Fruit fly (Drosophila melanogaster): Measurements from ENCODE around the gene ppk14.
A peak's percentile ranks its signal among the peaks of the same experiment; 100 is the strongest.

The ppk14 gene

DNA sequence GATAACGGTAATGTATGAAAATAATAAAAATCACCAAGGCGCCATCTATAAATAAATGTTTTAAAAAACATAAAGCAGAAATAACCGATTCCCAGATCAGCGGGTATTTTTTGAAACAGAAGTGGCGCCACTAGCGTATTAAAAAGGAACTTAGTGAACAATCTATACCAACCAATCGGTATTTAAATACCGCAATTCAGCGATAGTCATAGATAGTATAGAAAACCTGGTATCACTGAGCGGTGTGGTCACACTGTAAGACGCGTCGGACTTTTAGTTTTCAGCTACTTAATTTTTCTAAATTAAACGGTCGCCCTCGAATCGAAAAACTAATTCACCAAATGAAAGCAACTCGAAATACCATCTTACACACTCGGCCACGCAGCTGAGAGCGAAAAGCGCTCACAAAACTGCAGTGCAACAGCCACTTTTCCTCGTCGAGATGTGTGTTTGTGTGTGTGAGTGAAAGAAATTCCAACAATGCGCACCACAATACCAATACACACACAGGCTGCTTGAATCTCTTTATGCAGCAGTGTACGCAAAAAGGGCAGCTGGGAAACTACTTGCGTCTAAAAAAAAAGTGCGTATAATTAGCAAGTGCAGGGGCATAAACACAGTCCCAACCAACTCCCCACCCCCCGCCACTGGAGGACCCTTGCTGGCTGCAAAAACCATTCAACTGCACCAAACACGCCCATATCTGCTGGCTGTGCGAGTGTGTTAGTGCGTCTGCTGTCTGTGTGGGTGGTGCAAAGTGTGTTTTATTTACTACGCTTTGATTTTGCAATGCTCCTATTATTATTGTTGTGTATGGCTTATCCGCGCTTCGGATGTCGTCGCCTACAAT is 31.0 kb upstream of the ppk14 start, which contains the start of gene PDZ-GEF (continued):
- TF ChIP-seq bcd (GFP tag; optimal IDR thresholded peaks at IDR 0.05) (peak; percentile 38), CG10959 (GFP tag; IDR thresholded peaks at IDR 0.05) (no peak), fd3F (GFP tag; optimal IDR thresholded peaks at IDR 0.05) (peak; percentile 5), CG1792 (GFP tag; optimal IDR thresholded peaks at IDR 0.05) (no peak), ssp (GFP tag; IDR thresholded peaks at IDR 0.05) (peak; percentile 63), zfh2 (GFP tag; optimal IDR thresholded peaks at IDR 0.05) (no peak), CG14710 (tag; optimal IDR thresholded peaks at IDR 0.05) (peak; percentile 99), D19B (GFP tag; optimal IDR thresholded peaks at IDR 0.05) (no peak), CG16815 (GFP tag; optimal IDR thresholded peaks at IDR 0.05) (no peak), lola (GFP tag; optimal IDR thresholded peaks at IDR 0.05) (peak in 1 of 3 experiments; percentile 89), CG10321 (GFP tag; IDR thresholded peaks at IDR 0.05) (no peak), bsh (GFP tag; optimal IDR thresholded peaks at IDR 0.05) (peak in 1 of 2 experiments; percentile 47), Hand (GFP tag; optimal IDR thresholded peaks at IDR 0.05) (peak; percentile 10), Doc3 (GFP tag; IDR thresholded peaks at IDR 0.05; ENCODE audit: partially characterized antibody) (no peak), CG4854 (GFP tag; optimal IDR thresholded peaks at IDR 0.05) (peak; percentile 63), nerfin-1 (tag; optimal IDR thresholded peaks at IDR 0.05) (peak; percentile 99), CG31224 (GFP tag; IDR thresholded peaks at IDR 0.05) (no peak), emc (GFP tag; optimal IDR thresholded peaks at IDR 0.05) (no peak), h (optimal IDR thresholded peaks at IDR 0.05) (no peak), Asciz (GFP tag; optimal IDR thresholded peaks at IDR 0.05) (no peak), H15 (GFP tag; IDR thresholded peaks at IDR 0.05) (peak; percentile 69; the same call in 2 of the 3 replicates), CG13894 (tag; optimal IDR thresholded peaks at IDR 0.05) (no peak), Jarid2 (GFP tag; optimal IDR thresholded peaks at IDR 0.05) (peak; percentile 41), Atf3 (GFP tag; optimal IDR thresholded peaks at IDR 0.05) (no peak), Lim3 (GFP tag; IDR thresholded peaks at IDR 0.05) (no peak), crol (GFP tag; IDR thresholded peaks at IDR 0.05) (no peak), CG8388 (GFP tag; optimal IDR thresholded peaks at IDR 0.05) (peak; percentile 20), jigr1 (GFP tag; IDR thresholded peaks at IDR 0.05) (no peak), CG2889 (GFP tag; IDR thresholded peaks at IDR 0.05) (no peak), NC2β (GFP tag; optimal IDR thresholded peaks at IDR 0.05) (peak; percentile 67), CG14965 (GFP tag; optimal IDR thresholded peaks at IDR 0.05; ENCODE audit: borderline replicate concordance) (peak; percentile 23), CG7987 (GFP tag; optimal IDR thresholded peaks at IDR 0.05) (peak; percentile 32), TFAM (GFP tag; optimal IDR thresholded peaks at IDR 0.05) (no peak), CG17612 (GFP tag; IDR thresholded peaks at IDR 0.05) (no peak), hth (optimal IDR thresholded peaks at IDR 0.05) (no peak), CG16863 (GFP tag; optimal IDR thresholded peaks at IDR 0.05) (peak; percentile 56), fd102C (GFP tag; optimal IDR thresholded peaks at IDR 0.05) (peak; percentile 15), CG5245 (GFP tag; optimal IDR thresholded peaks at IDR 0.05) (peak; percentile 59), nom (GFP tag; optimal IDR thresholded peaks at IDR 0.05) (no peak), CG10147 (GFP tag; optimal IDR thresholded peaks at IDR 0.05) (no peak), Dref (GFP tag; IDR thresholded peaks at IDR 0.05) (peak; percentile 50), CG31365 (tag; optimal IDR thresholded peaks at IDR 0.05) (peak; percentile 41), sc (optimal IDR thresholded peaks at IDR 0.05) (no peak), sc (GFP tag; optimal IDR thresholded peaks at IDR 0.05) (peak; percentile 27), CG13775 (GFP tag; optimal IDR thresholded peaks at IDR 0.05) (peak; percentile 10), vfl (GFP tag; optimal IDR thresholded peaks at IDR 0.05) (no peak), Hr3 (GFP tag; optimal IDR thresholded peaks at IDR 0.05) (peak; percentile 35), Mad (GFP tag; optimal IDR thresholded peaks at IDR 0.05) (peak; percentile 33), CrebB (tag; optimal IDR thresholded peaks at IDR 0.05) (no peak), dati (GFP tag; IDR thresholded peaks at IDR 0.05) (no peak)
